Worm (Caenorhabditis elegans): Measurements from ENCODE around the gene srx-96.

The srx-96 gene

DNA sequence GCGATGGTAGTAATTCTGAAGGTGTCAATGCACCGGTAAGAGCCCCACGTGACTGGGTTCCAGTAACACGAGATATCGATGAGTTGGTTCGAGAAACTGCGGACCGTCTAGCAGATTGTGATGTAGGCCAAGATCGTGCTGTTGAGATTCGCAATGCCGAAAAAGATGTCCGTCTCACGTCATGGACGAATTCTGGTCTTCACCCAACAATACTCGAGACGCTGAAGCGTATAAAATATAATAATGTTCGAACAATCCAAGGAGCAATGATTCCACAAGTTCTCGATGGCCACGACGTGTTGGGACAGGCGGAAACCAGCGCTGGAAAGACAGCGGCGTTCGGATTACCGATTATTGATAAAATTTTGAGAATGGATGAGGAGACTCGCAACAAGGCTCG is 44.7 kb upstream of the srx-96 start:
- no peak for TF ChIP-seq hlh-4 (tag; optimal IDR thresholded peaks at IDR 0.05)
- no peak for TF ChIP-seq mdl-1 (tag; optimal IDR thresholded peaks at IDR 0.05)
- TF ChIP-seq blmp-1 (tag; optimal IDR thresholded peaks at IDR 0.05): no peak
- no peak for TF ChIP-seq ceh-63 (GFP tag; optimal IDR thresholded peaks at IDR 0.05)
- TF ChIP-seq snpc-4 (tag; optimal IDR thresholded peaks at IDR 0.05): no peak
- TF ChIP-seq egl-27 (tag; optimal IDR thresholded peaks at IDR 0.05): no peak
- no peak for TF ChIP-seq lin-39 (tag; optimal IDR thresholded peaks at IDR 0.05)
- TF ChIP-seq nhr-11 (tag; optimal IDR thresholded peaks at IDR 0.05): no peak
- no peak for TF ChIP-seq ceh-8 (GFP tag; optimal IDR thresholded peaks at IDR 0.05)
- TF ChIP-seq lin-15B (tag; optimal IDR thresholded peaks at IDR 0.05): no peak

ce11 chrV:13668337-13668736 is 42.8 kb upstream of the srx-96 start:
- TF ChIP-seq efl-3 (GFP tag; optimal IDR thresholded peaks at IDR 0.05): no peak
- TF ChIP-seq tlp-1 (tag; optimal IDR thresholded peaks at IDR 0.05): no peak
- TF ChIP-seq ztf-11 (tag; optimal IDR thresholded peaks at IDR 0.05): no peak
- no peak for TF ChIP-seq unc-30 (tag; optimal IDR thresholded peaks at IDR 0.05)
- no peak for TF ChIP-seq zip-4 (GFP tag; optimal IDR thresholded peaks at IDR 0.05)
- no peak for TF ChIP-seq nhr-28 (tag; optimal IDR thresholded peaks at IDR 0.05)
- TF ChIP-seq ets-5 (GFP tag; IDR thresholded peaks at IDR 0.05): no peak
- no peak for TF ChIP-seq nhr-90 (tag; optimal IDR thresholded peaks at IDR 0.05; ENCODE audit: poor library complexity)
- no peak for TF ChIP-seq tbx-2 (tag; optimal IDR thresholded peaks at IDR 0.05)
- no peak for TF ChIP-seq jun-1 (tag; optimal IDR thresholded peaks at IDR 0.05)
- no peak for TF ChIP-seq F16B12.6 (tag; optimal IDR thresholded peaks at IDR 0.05)
- no peak for TF ChIP-seq efl-1 (optimal IDR thresholded peaks at IDR 0.05)
- TF ChIP-seq efl-1 (GFP tag; optimal IDR thresholded peaks at IDR 0.05 in 1 of 2): no peak
- no peak for TF ChIP-seq ceh-63 (GFP tag; optimal IDR thresholded peaks at IDR 0.05)
- no peak for TF ChIP-seq C04F5.9 (tag; optimal IDR thresholded peaks at IDR 0.05)
- TF ChIP-seq hlh-4 (tag; optimal IDR thresholded peaks at IDR 0.05): no peak
- no peak for TF ChIP-seq ceh-88 (GFP tag; IDR thresholded peaks at IDR 0.05)
- no peak for TF ChIP-seq lin-35 (GFP tag; optimal IDR thresholded peaks at IDR 0.05)
- no peak for TF ChIP-seq Y116A8C.19 (tag; optimal IDR thresholded peaks at IDR 0.05; ENCODE audit: borderline replicate concordance)
- TF ChIP-seq pag-3 (tag; optimal IDR thresholded peaks at IDR 0.05; ENCODE audit: borderline replicate concordance, insufficient read depth): no peak
- TF ChIP-seq ceh-82 (tag; optimal IDR thresholded peaks at IDR 0.05): no peak

DNA sequence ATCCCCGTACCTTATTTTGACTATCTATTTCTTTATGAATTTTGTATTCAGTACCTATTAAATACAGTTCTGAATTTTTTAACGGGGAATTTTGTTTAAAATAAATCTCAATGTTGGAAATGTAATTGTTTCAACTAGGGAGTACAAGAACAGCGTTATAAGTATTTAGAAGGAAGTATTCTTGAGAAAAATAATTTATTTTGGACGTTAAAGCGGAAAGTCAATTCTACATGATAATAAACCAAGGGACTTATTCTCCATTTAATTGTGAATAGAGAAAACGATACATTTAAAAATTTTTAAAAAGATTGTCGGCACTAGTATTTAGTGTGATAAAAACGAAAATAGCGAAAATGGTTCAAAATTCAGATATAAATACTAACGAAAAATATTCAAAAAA is 42.0 kb upstream of the srx-96 start:
- no peak for TF ChIP-seq mep-1 (tag; optimal IDR thresholded peaks at IDR 0.05)
- TF ChIP-seq rnt-1 (tag; optimal IDR thresholded peaks at IDR 0.05): no peak
- TF ChIP-seq tbx-2 (tag; optimal IDR thresholded peaks at IDR 0.05): no peak
- no peak for TF ChIP-seq ztf-4 (tag; optimal IDR thresholded peaks at IDR 0.05)
- TF ChIP-seq C34B4.2 (tag; optimal IDR thresholded peaks at IDR 0.05): no peak
- TF ChIP-seq snu-23 (GFP tag; optimal IDR thresholded peaks at IDR 0.05): no peak
- no peak for TF ChIP-seq lir-3 (tag; optimal IDR thresholded peaks at IDR 0.05; ENCODE audit: poor library complexity)
- TF ChIP-seq skn-1 (tag; optimal IDR thresholded peaks at IDR 0.05): no peak
- TF ChIP-seq egl-13 (tag; optimal IDR thresholded peaks at IDR 0.05): no peak
- no peak for TF ChIP-seq pax-3 (tag; optimal IDR thresholded peaks at IDR 0.05)
- no peak for TF ChIP-seq alr-1 (tag; optimal IDR thresholded peaks at IDR 0.05; ENCODE audit: borderline replicate concordance)

Data from whole organism, L1 larva.